Worm (Caenorhabditis elegans) whole organism, L1 larva: Measurements from ENCODE around the gene sox-2.
A peak's percentile ranks its signal among the peaks of the same experiment; 100 is the strongest.

Experiments used
- C04F5.9 ChIP-seq: sonication (generic microtip); optimal IDR thresholded peaks from 2 replicates; lab custom pipeline; 2016; ENCODE audit warnings: missing genetic modification characterization, missing compliant biosample characterization
- C34B4.2 ChIP-seq: sonication (generic microtip); optimal IDR thresholded peaks from 2 replicates; lab custom pipeline; 2017; ENCODE audit warnings: mild to moderate bottlenecking, missing genetic modification characterization, missing compliant biosample characterization
- F16B12.6 ChIP-seq: fragments of 150-350 bp; optimal IDR thresholded peaks from 2 replicates; lab custom pipeline; 2014; ENCODE audit warnings: missing biosample characterization, missing genetic modification characterization
- Y116A8C.19 ChIP-seq: sonication (generic microtip); optimal IDR thresholded peaks from 2 replicates; lab custom pipeline; 2016; ENCODE audit warnings: missing compliant biosample characterization, missing genetic modification characterization, borderline replicate concordance
- aha-1 ChIP-seq: fragments of 150-350 bp; optimal IDR thresholded peaks from 2 replicates; lab custom pipeline; 2014; ENCODE audit warnings: missing biosample characterization, missing genetic modification characterization
- ama-1 ChIP-seq: fragments of 150-350 bp; optimal IDR thresholded peaks from 2 replicates; lab custom pipeline; 2014
- ceh-8 ChIP-seq: fragments of 200-800 bp; sonication (Bioruptor generic); optimal IDR thresholded peaks from 2 replicates; lab custom pipeline; 2018; ENCODE audit warnings: mild to moderate bottlenecking, missing genetic modification characterization, moderate library complexity, missing compliant biosample characterization
- ceh-82 ChIP-seq, 3 experiments: fragments of 150-350 bp in 1 of 3; sonication (generic microtip) in 2 of 3; optimal IDR thresholded peaks; 2 replicates each; lab custom pipeline; 2014 to 2017; ENCODE audit warnings: missing biosample characterization in 3 of 3, missing genetic modification characterization in 3 of 3
- ceh-90 ChIP-seq: sonication (generic microtip); optimal IDR thresholded peaks from 2 replicates; lab custom pipeline; 2016; ENCODE audit warnings: missing genetic modification characterization, missing compliant biosample characterization
- ces-1 ChIP-seq: fragments of 150-350 bp; optimal IDR thresholded peaks from 2 replicates; lab custom pipeline; 2014; ENCODE audit warnings: missing biosample characterization, missing genetic modification reagents, missing genetic modification characterization
- dsc-1 ChIP-seq: sonication (generic microtip); optimal IDR thresholded peaks from 2 replicates; lab custom pipeline; 2016; ENCODE audit warnings: mild to moderate bottlenecking, missing genetic modification characterization, missing compliant biosample characterization
- efl-1 ChIP-seq, 4 experiments: fragments of 150-350 bp; optimal IDR thresholded peaks in 3 of 4; peaks in 1 of 4; 1 replicate in 1 of 4; 2 replicates in 3 of 4; lab custom pipeline; 2014; ENCODE audit warnings: missing biosample characterization in 2 of 4, missing genetic modification characterization in 2 of 4, missing genetic modification reagents in 2 of 4
- egl-13 ChIP-seq: sonication (generic microtip); optimal IDR thresholded peaks from 2 replicates; lab custom pipeline; 2016; ENCODE audit warnings: missing genotype, missing genetic modification reagents, missing genetic modification characterization, missing compliant biosample characterization
- ets-5 ChIP-seq: fragments of 200-800 bp; sonication (Bioruptor generic); IDR thresholded peaks from 2 replicates; pipeline ENCODE4 v1.3.6; 2022; ENCODE audit warnings: missing genetic modification characterization, missing compliant biosample characterization
- fkh-10 ChIP-seq: sonication (generic microtip); optimal IDR thresholded peaks from 2 replicates; lab custom pipeline; 2017; ENCODE audit warnings: missing biosample characterization, missing genetic modification reagents, missing genetic modification characterization
- fkh-4 ChIP-seq: sonication (generic microtip); optimal IDR thresholded peaks from 2 replicates; lab custom pipeline; 2016; ENCODE audit warnings: missing compliant biosample characterization, missing genetic modification characterization, borderline replicate concordance
- grh-1 ChIP-seq: fragments of 200-800 bp; sonication (Bioruptor generic); IDR thresholded peaks from 2 replicates; pipeline ENCODE4 v1.3.6; 2022; ENCODE audit warnings: missing genetic modification reagents, missing genetic modification characterization, missing compliant biosample characterization
- hlh-4 ChIP-seq: sonication (generic microtip); optimal IDR thresholded peaks from 2 replicates; lab custom pipeline; 2016; ENCODE audit warnings: mild to moderate bottlenecking, missing genetic modification characterization, missing compliant biosample characterization
- hpl-2 ChIP-seq: fragments of 150-350 bp; optimal IDR thresholded peaks from 2 replicates; lab custom pipeline; 2014; ENCODE audit warnings: missing biosample characterization, missing genetic modification reagents, missing genetic modification characterization
- isw-1 ChIP-seq: fragments of 200-800 bp; sonication (Bioruptor generic); IDR thresholded peaks from 2 replicates; pipeline ENCODE4 v1.3.6; 2022; ENCODE audit warnings: missing genetic modification characterization, missing compliant biosample characterization
- jun-1 ChIP-seq: fragments of 150-350 bp; optimal IDR thresholded peaks from 2 replicates; lab custom pipeline; 2014; ENCODE audit warnings: missing biosample characterization, missing genetic modification reagents, missing genetic modification characterization
- lin-15B ChIP-seq: fragments of 150-350 bp; sonication (generic microtip); optimal IDR thresholded peaks from 3 replicates; lab custom pipeline; 2014; ENCODE audit warnings: missing biosample characterization, missing genetic modification characterization
- lin-35 ChIP-seq, 2 experiments: fragments of 150-350 bp; optimal IDR thresholded peaks; 2 replicates each; lab custom pipeline; 2014; ENCODE audit warnings: missing biosample characterization in 2 of 2, missing genetic modification characterization in 2 of 2, missing genetic modification reagents in 2 of 2
- lin-39 ChIP-seq: fragments of 150-350 bp; optimal IDR thresholded peaks from 2 replicates; lab custom pipeline; 2014; ENCODE audit warnings: missing biosample characterization, missing genetic modification reagents, missing genetic modification characterization
- lsy-2 ChIP-seq, 2 experiments: fragments of 150-350 bp; optimal IDR thresholded peaks; 2 replicates each; lab custom pipeline; 2014; ENCODE audit warnings: missing biosample characterization in 2 of 2, missing genetic modification characterization in 2 of 2
- mdl-1 ChIP-seq, 2 experiments: fragments of 150-350 bp; optimal IDR thresholded peaks; 2 replicates each; lab custom pipeline; 2014 to 2017; ENCODE audit warnings: missing biosample characterization in 2 of 2, missing genetic modification characterization in 2 of 2, inconsistent platforms in 1 of 2
- mep-1 ChIP-seq: fragments of 150-350 bp; optimal IDR thresholded peaks from 2 replicates; lab custom pipeline; 2014; ENCODE audit warnings: missing biosample characterization, missing genetic modification characterization
- nhr-11 ChIP-seq: fragments of 150-350 bp; optimal IDR thresholded peaks from 2 replicates; lab custom pipeline; 2014; ENCODE audit warnings: missing biosample characterization, missing genetic modification characterization
- nhr-12 ChIP-seq: sonication (generic microtip); optimal IDR thresholded peaks from 2 replicates; lab custom pipeline; 2017; ENCODE audit warnings: missing biosample characterization, missing genetic modification characterization
- nhr-19 ChIP-seq: fragments of 200-800 bp; sonication (Bioruptor generic); conservative IDR thresholded peaks from 2 replicates; pipeline ENCODE4 v1.3.6; 2022; ENCODE audit warnings: missing genetic modification characterization, missing compliant biosample characterization
- nhr-28 ChIP-seq: fragments of 150-350 bp; optimal IDR thresholded peaks from 2 replicates; lab custom pipeline; 2014; ENCODE audit warnings: missing biosample characterization, missing genetic modification characterization
- nhr-85 ChIP-seq: sonication (generic microtip); peaks from one replicate; lab custom pipeline; 2016; ENCODE audit warnings: missing genetic modification characterization, inconsistent platforms, missing compliant biosample characterization
- pax-3 ChIP-seq: fragments of 200-800 bp; sonication (Bioruptor generic); optimal IDR thresholded peaks from 2 replicates; lab custom pipeline; 2018; ENCODE audit warnings: mild to moderate bottlenecking, missing genetic modification characterization, moderate library complexity, missing compliant biosample characterization
- pqm-1 ChIP-seq: sonication (generic microtip); optimal IDR thresholded peaks from 3 replicates; lab custom pipeline; 2017; ENCODE audit warnings: missing biosample characterization, missing genetic modification characterization
- skn-1 ChIP-seq: fragments of 150-350 bp; optimal IDR thresholded peaks from 2 replicates; lab custom pipeline; 2014; ENCODE audit warnings: missing biosample characterization, missing genetic modification characterization
- snu-23 ChIP-seq: sonication (generic microtip); optimal IDR thresholded peaks from 2 replicates; lab custom pipeline; 2016; ENCODE audit warnings: missing genetic modification characterization, missing compliant biosample characterization
- tlp-1 ChIP-seq: fragments of 150-350 bp; optimal IDR thresholded peaks from 2 replicates; lab custom pipeline; 2014; ENCODE audit warnings: missing biosample characterization, missing genetic modification characterization
- unc-130 ChIP-seq: fragments of 150-350 bp; optimal IDR thresholded peaks from 2 replicates; lab custom pipeline; 2017; ENCODE audit warnings: missing biosample characterization, missing genetic modification characterization, inconsistent platforms
- unc-30 ChIP-seq: sonication (generic microtip); optimal IDR thresholded peaks from 2 replicates; lab custom pipeline; 2017; ENCODE audit warnings: missing biosample characterization, missing genetic modification characterization
- unc-62 ChIP-seq: fragments of 150-350 bp; optimal IDR thresholded peaks from 2 replicates; lab custom pipeline; 2014; ENCODE audit warnings: missing biosample characterization, missing genetic modification reagents, missing genetic modification characterization
- unc-86 ChIP-seq: sonication (generic microtip); optimal IDR thresholded peaks from 2 replicates; lab custom pipeline; 2016; ENCODE audit warnings: missing genetic modification characterization, missing compliant biosample characterization
- unc-98 ChIP-seq: fragments of 200-800 bp; sonication (Bioruptor generic); IDR thresholded peaks from 2 replicates; pipeline ENCODE4 v1.3.6; 2022; ENCODE audit warnings: missing genetic modification characterization, missing compliant biosample characterization
- vab-15 ChIP-seq: sonication (generic microtip); optimal IDR thresholded peaks from 2 replicates; lab custom pipeline; 2017; ENCODE audit warnings: missing genotype, mild to moderate bottlenecking, missing genetic modification characterization, missing compliant biosample characterization
- xbp-1 ChIP-seq: sonication (generic microtip); optimal IDR thresholded peaks from 2 replicates; lab custom pipeline; 2016; ENCODE audit warnings: missing genetic modification characterization, missing compliant biosample characterization
- zag-1 ChIP-seq: fragments of 150-350 bp; optimal IDR thresholded peaks from 2 replicates; lab custom pipeline; 2014; ENCODE audit warnings: missing biosample characterization, missing genetic modification characterization
- zip-4 ChIP-seq: fragments of 200-800 bp; sonication (Bioruptor generic); optimal IDR thresholded peaks from 2 replicates; lab custom pipeline; 2018; ENCODE audit warnings: mild to moderate bottlenecking, missing genetic modification characterization, moderate library complexity, missing compliant biosample characterization
- ztf-11 ChIP-seq, 2 experiments: sonication (generic microtip); optimal IDR thresholded peaks; 2 replicates each; lab custom pipeline; 2016 to 2017; ENCODE audit warnings: missing genetic modification characterization in 2 of 2, missing biosample characterization in 1 of 2, missing compliant biosample characterization in 1 of 2

Gene sox-2

ce11 chrX:7478476-7478875 is 14.9 kb upstream of the sox-2 start (continued):
- TF ChIP-seq ceh-8 (GFP tag; lab: Kevin White, UChicago), result no peak
- peak; percentile 42 for TF ChIP-seq pax-3 (tag; lab: Kevin White, UChicago)
- no peak for TF ChIP-seq efl-1 (optimal IDR thresholded peaks at IDR 0.05; lab: Kevin White, UChicago)
- TF ChIP-seq efl-1 (GFP tag; optimal IDR thresholded peaks at IDR 0.05 in 1 of 2; lab: Kevin White, UChicago), result peak in 1 of 2 experiments; percentile 79
- TF ChIP-seq hlh-4, result no peak
- TF ChIP-seq dsc-1 (tag; lab: Kevin White, UChicago), result no peak
- TF ChIP-seq unc-30, result no peak
- TF ChIP-seq lsy-2 (tag; optimal IDR thresholded peaks at IDR 0.05; lab: Kevin White, UChicago), result peak in 1 of 2 experiments; percentile 15
- no peak for TF ChIP-seq nhr-12
- no peak for TF ChIP-seq lin-39
- no peak for TF ChIP-seq ama-1 (lab: Kevin White, UChicago)
- TF ChIP-seq ceh-82 (tag; optimal IDR thresholded peaks at IDR 0.05; lab: Kevin White, UChicago), result peak in 1 of 3 experiments; percentile 16
- TF ChIP-seq mep-1 (tag; lab: Kevin White, UChicago), result peak; percentile 15
- TF ChIP-seq zag-1 (tag; lab: Kevin White, UChicago), result no peak
- TF ChIP-seq vab-15 (tag; lab: Kevin White, UChicago), result no peak
- TF ChIP-seq xbp-1 (tag; lab: Kevin White, UChicago), result peak; percentile 21
- peak; percentile 21 for TF ChIP-seq nhr-85 (tag; lab: Kevin White, UChicago)
- TF ChIP-seq fkh-10 (GFP tag; lab: Kevin White, UChicago), result no peak
- TF ChIP-seq skn-1 (tag; lab: Kevin White, UChicago), result no peak
- no peak for TF ChIP-seq zip-4
- no peak for TF ChIP-seq unc-62 (GFP tag; lab: Kevin White, UChicago)
- no peak for TF ChIP-seq tlp-1 (tag; lab: Kevin White, UChicago)
- no peak for TF ChIP-seq C04F5.9 (tag; lab: Kevin White, UChicago)
- TF ChIP-seq nhr-11, result no peak
- TF ChIP-seq pqm-1, result no peak
- no peak for TF ChIP-seq C34B4.2 (tag; lab: Kevin White, UChicago)
- no peak for TF ChIP-seq isw-1 (GFP tag; lab: Robert Waterston, UW)
- TF ChIP-seq ces-1, result no peak
- peak in 1 of 2 experiments; percentile 9 for TF ChIP-seq mdl-1 (tag; optimal IDR thresholded peaks at IDR 0.05; lab: Kevin White, UChicago)
- no peak for TF ChIP-seq ztf-11 (tag; optimal IDR thresholded peaks at IDR 0.05; lab: Kevin White, UChicago)
- no peak for TF ChIP-seq unc-86 (tag; lab: Kevin White, UChicago)
- TF ChIP-seq snu-23 (GFP tag; lab: Kevin White, UChicago), result peak; percentile 8
- no peak for TF ChIP-seq hpl-2 (GFP tag; lab: Kevin White, UChicago)
- no peak for TF ChIP-seq Y116A8C.19
- no peak for TF ChIP-seq lin-15B (tag; lab: Kevin White, UChicago)
- no peak for TF ChIP-seq aha-1
- TF ChIP-seq grh-1, result no peak
- TF ChIP-seq jun-1 (tag; lab: Kevin White, UChicago), result no peak
- no peak for TF ChIP-seq unc-98 (GFP tag; lab: Robert Waterston, UW)
- TF ChIP-seq F16B12.6 (tag; lab: Kevin White, UChicago), result peak; percentile 21
- no peak for TF ChIP-seq unc-130 (tag; lab: Kevin White, UChicago)
- TF ChIP-seq ceh-90 (tag; lab: Kevin White, UChicago), result no peak
- no peak for TF ChIP-seq egl-13 (tag; lab: Kevin White, UChicago)
- no peak for TF ChIP-seq ets-5 (GFP tag; lab: Robert Waterston, UW)
- TF ChIP-seq nhr-19, result no peak
- no peak for TF ChIP-seq nhr-28 (tag; lab: Kevin White, UChicago)
- no peak for TF ChIP-seq fkh-4 (tag; lab: Kevin White, UChicago)
- TF ChIP-seq lin-35 (GFP tag; optimal IDR thresholded peaks at IDR 0.05; lab: Kevin White, UChicago), result peak in 1 of 2 experiments; percentile 18
- TF ChIP-seq, all 84 proteins: peak for 15
